Worm (Caenorhabditis elegans): ENCODE measurements around the gene tsp-3.

tsp-3 gene

ce11 chrIII:13256438-13256928 is 44.0 kb downstream of the tsp-3 start, which contains the start of gene F56A8.3 (continued):
- TF ChIP-seq unc-39 (tag; optimal IDR thresholded peaks at IDR 0.05) (no peak), snpc-4 (tag; optimal IDR thresholded peaks at IDR 0.05) (peak; percentile 37), pqm-1 (tag; optimal IDR thresholded peaks at IDR 0.05) (peak; percentile 10), egl-27 (tag; optimal IDR thresholded peaks at IDR 0.05) (no peak), elt-1 (tag; optimal IDR thresholded peaks at IDR 0.05) (no peak), elt-2 (tag; optimal IDR thresholded peaks at IDR 0.05) (peak; percentile 32), nhr-237 (tag; optimal IDR thresholded peaks at IDR 0.05) (no peak), ZK546.5 (tag; optimal IDR thresholded peaks at IDR 0.05) (no peak), ceh-16 (tag; optimal IDR thresholded peaks at IDR 0.05) (no peak), daf-12 (tag; optimal IDR thresholded peaks at IDR 0.05) (no peak), eor-1 (tag; optimal IDR thresholded peaks at IDR 0.05) (no peak), R02D3.7 (tag; optimal IDR thresholded peaks at IDR 0.05) (peak; percentile 97), zag-1 (tag; optimal IDR thresholded peaks at IDR 0.05) (no peak), lin-15B (tag; optimal IDR thresholded peaks at IDR 0.05) (peak; percentile 68), nhr-77 (tag; optimal IDR thresholded peaks at IDR 0.05) (no peak), nfya-1 (tag; optimal IDR thresholded peaks at IDR 0.05; ENCODE audit: insufficient read depth) (peak; percentile 82), nhr-43 (tag; optimal IDR thresholded peaks at IDR 0.05; ENCODE audit: poor library complexity, severe bottlenecking) (no peak)

ce11 chrIII:13258163-13258562 is 45.7 kb downstream of the tsp-3 start:
- TF ChIP-seq nhr-12 (tag; optimal IDR thresholded peaks at IDR 0.05) (no peak), hmg-11 (tag; optimal IDR thresholded peaks at IDR 0.05) (peak; percentile 2), sea-2 (GFP tag; optimal IDR thresholded peaks at IDR 0.05) (peak; percentile 26), mdl-1 (tag; optimal IDR thresholded peaks at IDR 0.05) (no peak), nfya-1 (tag; optimal IDR thresholded peaks at IDR 0.05; ENCODE audit: insufficient read depth) (peak; percentile 55), lin-15B (tag; optimal IDR thresholded peaks at IDR 0.05) (peak; percentile 25), elt-1 (tag; optimal IDR thresholded peaks at IDR 0.05) (no peak)

ce11 chrIII:13258752-13259151 is 46.3 kb downstream of the tsp-3 start:
- TF ChIP-seq nhr-25 (tag; optimal IDR thresholded peaks at IDR 0.05) (peak; percentile 21), ceh-28 (tag; optimal IDR thresholded peaks at IDR 0.05) (peak; percentile 41), lsy-12 (tag; optimal IDR thresholded peaks at IDR 0.05) (peak; percentile 16), snpc-4 (tag; optimal IDR thresholded peaks at IDR 0.05) (no peak), nhr-12 (tag; optimal IDR thresholded peaks at IDR 0.05) (no peak), nhr-23 (tag; optimal IDR thresholded peaks at IDR 0.05) (peak; percentile 16), pha-4 (tag; optimal IDR thresholded peaks at IDR 0.05) (peak; percentile 50), nfya-1 (tag; optimal IDR thresholded peaks at IDR 0.05; ENCODE audit: insufficient read depth) (peak; percentile 48), tbx-2 (tag; optimal IDR thresholded peaks at IDR 0.05) (no peak), lin-15B (tag; optimal IDR thresholded peaks at IDR 0.05) (peak; percentile 15), egl-5 (tag; optimal IDR thresholded peaks at IDR 0.05) (no peak), R02D3.7 (tag; optimal IDR thresholded peaks at IDR 0.05) (no peak)

ce11 chrIII:13260344-13260743 is 47.9 kb downstream of the tsp-3 start:
- TF ChIP-seq pha-4 (tag; optimal IDR thresholded peaks at IDR 0.05) (peak; percentile 91), ama-1 (optimal IDR thresholded peaks at IDR 0.05) (no peak)

- TF ChIP-seq fkh-10 (GFP tag; optimal IDR thresholded peaks at IDR 0.05) (no peak), egl-5 (tag; optimal IDR thresholded peaks at IDR 0.05) (no peak), jun-1 (tag; optimal IDR thresholded peaks at IDR 0.05) (no peak)
Measured at ce11 chrIII:13262987-13263386, 50.5 kb downstream of the tsp-3 start, which contains the start of gene F56A8.4. Gene F56A8.4, plus strand, starts transcription at chrIII:13263287.
